Worm (Caenorhabditis elegans) whole organism, early embryonic: ENCODE measurements around the gene C33E10.10.

Experiments used
- B0310.2 ChIP-seq: sonication (generic microtip); optimal IDR thresholded peaks from 2 replicates; lab custom pipeline; 2016; ENCODE audit warnings: mild to moderate bottlenecking, missing genetic modification characterization, missing compliant biosample characterization
- F13C5.2 ChIP-seq: sonication (generic microtip); optimal IDR thresholded peaks from 2 replicates; lab custom pipeline; 2017; ENCODE audit warnings: mild to moderate bottlenecking, missing genetic modification characterization, inconsistent platforms, missing compliant biosample characterization
- aly-1 ChIP-seq: sonication (generic microtip); optimal IDR thresholded peaks from 2 replicates; lab custom pipeline; 2016; ENCODE audit warnings: missing genetic modification characterization, missing compliant biosample characterization
- ama-1 ChIP-seq: fragments of 150-350 bp; optimal IDR thresholded peaks from 2 replicates; lab custom pipeline; 2014
- ceh-13 ChIP-seq: fragments of 200-800 bp; sonication (Bioruptor generic); optimal IDR thresholded peaks from 2 replicates; lab custom pipeline; 2018; ENCODE audit warnings: mild to moderate bottlenecking, missing genetic modification characterization, missing compliant biosample characterization
- ceh-36 ChIP-seq: sonication (generic microtip); optimal IDR thresholded peaks from 2 replicates; lab custom pipeline; 2016; ENCODE audit warnings: missing genetic modification characterization, inconsistent platforms, missing compliant biosample characterization
- ets-7 ChIP-seq: sonication (generic microtip); optimal IDR thresholded peaks from 2 replicates; lab custom pipeline; 2016; ENCODE audit warnings: missing genotype, missing genetic modification characterization, missing compliant biosample characterization
- flt-1 ChIP-seq: fragments of 200-800 bp; sonication (Bioruptor generic); IDR thresholded peaks from 2 replicates; pipeline ENCODE4 v1.3.6; 2022; ENCODE audit warnings: missing genetic modification characterization, missing compliant biosample characterization
- hmbx-1 ChIP-seq: sonication (generic microtip); optimal IDR thresholded peaks from 2 replicates; lab custom pipeline; 2016; ENCODE audit warnings: mild to moderate bottlenecking, missing genetic modification characterization, missing compliant biosample characterization
- hmg-4 ChIP-seq: fragments of 200-800 bp; sonication (Bioruptor generic); optimal IDR thresholded peaks from 2 replicates; lab custom pipeline; 2018; ENCODE audit warnings: mild to moderate bottlenecking, missing genetic modification characterization, missing compliant biosample characterization
- hnd-1 ChIP-seq: sonication (generic microtip); optimal IDR thresholded peaks from 2 replicates; lab custom pipeline; 2016; ENCODE audit warnings: missing genetic modification characterization, missing compliant biosample characterization
- pes-1 ChIP-seq: fragments of 200-800 bp; sonication (Bioruptor generic); IDR thresholded peaks from 2 replicates; pipeline ENCODE4 v1.3.6; 2022; ENCODE audit warnings: missing genetic modification reagents, missing genetic modification characterization, missing compliant biosample characterization
- scrt-1 ChIP-seq: fragments of 200-800 bp; sonication (Bioruptor generic); IDR thresholded peaks from 2 replicates; pipeline ENCODE4 v1.3.6; 2022; ENCODE audit warnings: missing genetic modification characterization, missing compliant biosample characterization
- sea-1 ChIP-seq: fragments of 200-800 bp; sonication (Bioruptor generic); conservative IDR thresholded peaks from 2 replicates; pipeline ENCODE4 v1.3.6; 2022; ENCODE audit warnings: missing genetic modification characterization, missing compliant biosample characterization
- tbx-11 ChIP-seq: fragments of 200-800 bp; sonication (Bioruptor generic); IDR thresholded peaks from 2 replicates; pipeline ENCODE4 v1.3.6; 2022; ENCODE audit warnings: missing genetic modification characterization, missing compliant biosample characterization
- tbx-37 ChIP-seq: fragments of 200-800 bp; sonication (Bioruptor generic); conservative IDR thresholded peaks from 2 replicates; pipeline ENCODE4 v1.3.6; 2022; ENCODE audit warnings: missing genetic modification reagents, missing genetic modification characterization, missing compliant biosample characterization
- tra-4 ChIP-seq: sonication (generic microtip); optimal IDR thresholded peaks from 2 replicates; lab custom pipeline; 2017; ENCODE audit warnings: missing genetic modification characterization, missing compliant biosample characterization

Gene C33E10.10

ce11 chrX:17302419-17302818, 619 bp upstream of the C33E10.10 start, which contains the start of gene fbxa-120:
Gene fbxa-120 (plus strand): TSS chrX:17302719.
- TF ChIP-seq ceh-13 (GFP tag; lab: Kevin White, UChicago) (no peak), aly-1 (no peak), pes-1 (no peak), ama-1 (lab: Kevin White, UChicago) (no peak), F13C5.2 (no peak), tra-4 (no peak), ets-7 (tag; lab: Kevin White, UChicago) (no peak), hmg-4 (no peak), B0310.2 (tag; lab: Kevin White, UChicago) (no peak), hmbx-1 (no peak), tbx-11 (GFP tag; lab: Robert Waterston, UW) (no peak), sea-1 (GFP tag; lab: Robert Waterston, UW) (no peak), flt-1 (GFP tag; lab: Robert Waterston, UW) (no peak), ceh-36 (tag; lab: Kevin White, UChicago) (no peak), tbx-37 (no peak), scrt-1 (GFP tag; lab: Robert Waterston, UW) (no peak), hnd-1 (tag; lab: Kevin White, UChicago) (no peak)

DNA sequence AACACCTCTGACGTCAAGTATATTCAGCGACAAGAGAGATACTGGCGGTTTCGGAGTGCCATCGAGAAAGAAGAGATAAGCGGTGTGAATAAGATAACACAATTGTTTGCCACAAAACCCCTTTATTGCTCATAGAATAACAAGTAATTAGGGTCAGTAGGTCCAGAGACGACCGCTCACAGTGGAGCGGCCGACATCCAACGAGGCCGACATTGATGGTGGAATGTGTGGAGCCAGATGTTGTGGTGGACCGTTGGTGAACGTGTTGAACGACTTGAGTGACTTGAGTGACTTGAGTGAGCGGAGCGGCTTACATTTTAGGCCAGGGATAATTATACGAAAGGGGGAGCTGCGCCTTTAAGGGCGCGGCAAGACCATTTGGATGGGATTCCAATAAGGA, 1.1 kb downstream of the C33E10.10 start:
- TF ChIP-seq sea-1 (GFP tag; lab: Robert Waterston, UW) = no peak
- no peak for TF ChIP-seq ama-1 (lab: Kevin White, UChicago)
- no peak for TF ChIP-seq hmbx-1
- no peak for TF ChIP-seq tra-4
- no peak for TF ChIP-seq scrt-1 (GFP tag; lab: Robert Waterston, UW)
- TF ChIP-seq hnd-1 (tag; lab: Kevin White, UChicago) = no peak
- TF ChIP-seq aly-1 = no peak
- no peak for TF ChIP-seq hmg-4
- TF ChIP-seq tbx-11 (GFP tag; lab: Robert Waterston, UW) = no peak
- no peak for TF ChIP-seq B0310.2 (tag; lab: Kevin White, UChicago)
- TF ChIP-seq tbx-37 = no peak
- no peak for TF ChIP-seq flt-1 (GFP tag; lab: Robert Waterston, UW)
- TF ChIP-seq ceh-36 (tag; lab: Kevin White, UChicago) = no peak
- no peak for TF ChIP-seq ceh-13 (GFP tag; lab: Kevin White, UChicago)

- no peak for TF ChIP-seq pes-1
- no peak for TF ChIP-seq tbx-37
- TF ChIP-seq F13C5.2 = no peak
- no peak for TF ChIP-seq B0310.2 (tag; lab: Kevin White, UChicago)
- TF ChIP-seq hnd-1 (tag; lab: Kevin White, UChicago) = no peak
- TF ChIP-seq aly-1 = no peak
- no peak for TF ChIP-seq scrt-1 (GFP tag; lab: Robert Waterston, UW)
- no peak for TF ChIP-seq hmg-4
- TF ChIP-seq ceh-13 (GFP tag; lab: Kevin White, UChicago) = no peak
- no peak for TF ChIP-seq ama-1 (lab: Kevin White, UChicago)
- TF ChIP-seq tra-4 = no peak
- TF ChIP-seq hmbx-1 = no peak
- TF ChIP-seq sea-1 (GFP tag; lab: Robert Waterston, UW) = no peak
- TF ChIP-seq ets-7 (tag; lab: Kevin White, UChicago) = no peak
- no peak for TF ChIP-seq flt-1 (GFP tag; lab: Robert Waterston, UW)
- TF ChIP-seq ceh-36 (tag; lab: Kevin White, UChicago) = no peak
- no peak for TF ChIP-seq tbx-11 (GFP tag; lab: Robert Waterston, UW)
Observed at ce11 chrX:17297408-17297807, 4.4 kb downstream of the C33E10.10 start.

ce11 chrX:17294728-17295127, 7.1 kb downstream of the C33E10.10 start, which contains the start of gene C33E10.8:
Gene C33E10.8 (minus strand): TSS chrX:17294828.
- no peak for TF ChIP-seq hmg-4
- TF ChIP-seq ets-7 (tag; lab: Kevin White, UChicago) = no peak
- TF ChIP-seq scrt-1 (GFP tag; lab: Robert Waterston, UW) = no peak
- no peak for TF ChIP-seq hnd-1 (tag; lab: Kevin White, UChicago)
- no peak for TF ChIP-seq sea-1 (GFP tag; lab: Robert Waterston, UW)
- TF ChIP-seq flt-1 (GFP tag; lab: Robert Waterston, UW) = no peak
- no peak for TF ChIP-seq B0310.2 (tag; lab: Kevin White, UChicago)
- no peak for TF ChIP-seq ceh-13 (GFP tag; lab: Kevin White, UChicago)
- no peak for TF ChIP-seq ama-1 (lab: Kevin White, UChicago)
- no peak for TF ChIP-seq tbx-37
- no peak for TF ChIP-seq ceh-36 (tag; lab: Kevin White, UChicago)
- TF ChIP-seq hmbx-1 = no peak
- no peak for TF ChIP-seq F13C5.2
- TF ChIP-seq pes-1 = no peak
- no peak for TF ChIP-seq aly-1
- no peak for TF ChIP-seq tbx-11 (GFP tag; lab: Robert Waterston, UW)
- TF ChIP-seq tra-4 = no peak

DNA sequence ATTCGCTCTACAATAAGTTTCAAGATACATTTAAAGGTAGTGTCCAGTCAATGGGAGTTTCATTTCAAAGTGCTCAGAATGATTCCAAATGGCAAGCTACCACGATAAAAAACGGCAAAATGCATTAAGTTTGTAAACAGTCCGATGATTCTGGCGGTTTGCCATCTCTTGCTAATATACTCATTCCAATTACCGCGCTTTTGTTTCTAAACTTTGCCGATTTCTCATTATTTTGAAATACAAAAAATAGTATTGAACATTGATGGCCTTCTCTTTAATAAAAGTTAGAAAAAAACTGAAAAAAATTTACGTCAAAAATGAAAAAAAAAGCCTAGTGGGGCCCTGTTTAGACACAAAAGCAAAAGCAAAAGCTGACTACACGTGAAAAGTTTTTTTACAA, 7.8 kb downstream of the C33E10.10 start:
- TF ChIP-seq F13C5.2 = no peak

DNA sequence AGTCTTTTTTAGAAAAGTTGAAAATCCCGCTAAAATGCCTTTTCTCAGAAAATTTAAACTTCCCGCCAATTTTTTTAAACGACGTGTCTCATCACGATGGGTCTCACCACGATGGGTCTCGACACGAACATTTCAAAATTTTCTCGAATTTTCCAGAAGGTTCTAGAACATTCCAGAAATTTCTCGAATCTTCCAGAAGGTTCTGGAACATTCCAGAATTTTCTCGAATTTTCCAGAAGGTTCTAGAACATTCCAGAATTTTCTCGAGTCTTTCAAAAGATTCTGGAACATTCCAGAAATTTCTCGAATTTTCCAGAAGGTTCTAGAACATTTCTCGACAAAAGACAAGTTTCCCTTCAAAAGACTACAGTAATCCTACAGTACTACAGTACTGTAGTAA, 13.4 kb downstream of the C33E10.10 start:
- peak; percentile 64; the same call in 1 of the 2 replicates for TF ChIP-seq flt-1 (GFP tag; lab: Robert Waterston, UW)
- TF ChIP-seq pes-1 = peak; percentile 63
- TF ChIP-seq scrt-1 (GFP tag; lab: Robert Waterston, UW) = no peak

DNA sequence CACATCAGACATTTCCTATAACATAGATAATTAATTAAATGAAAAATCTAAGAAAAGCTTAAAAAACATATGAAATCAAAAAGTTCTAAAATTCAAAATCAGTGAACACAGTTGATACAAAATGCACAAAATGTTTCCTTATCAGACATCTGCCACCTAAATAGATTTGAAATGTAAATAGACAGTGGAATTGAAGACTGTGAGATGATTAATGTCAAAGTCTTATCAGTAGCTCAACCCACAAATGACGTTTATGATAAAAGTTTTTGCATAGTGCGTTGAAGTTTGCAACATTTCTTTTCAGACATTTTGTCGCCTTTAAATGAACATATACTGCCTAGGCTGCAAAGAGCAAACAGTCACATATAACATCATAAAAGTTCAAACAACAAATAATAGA, 45.0 kb downstream of the C33E10.10 start, which contains the start of gene Y40C7B.4:
TSS of gene Y40C7B.4 (minus strand) at position 19 of the 400 bp plus-strand sequence.
- TF ChIP-seq ama-1 (lab: Kevin White, UChicago) (no peak), aly-1 (no peak), flt-1 (GFP tag; lab: Robert Waterston, UW) (no peak), F13C5.2 (no peak), pes-1 (no peak), hnd-1 (tag; lab: Kevin White, UChicago) (no peak), ets-7 (tag; lab: Kevin White, UChicago) (no peak), tbx-37 (no peak), scrt-1 (GFP tag; lab: Robert Waterston, UW) (no peak), hmbx-1 (no peak), tbx-11 (GFP tag; lab: Robert Waterston, UW) (no peak), ceh-36 (tag; lab: Kevin White, UChicago) (no peak), hmg-4 (no peak), tra-4 (no peak), sea-1 (GFP tag; lab: Robert Waterston, UW) (no peak)
